Worm (Caenorhabditis elegans) whole organism, L4 larva: Measurements from ENCODE around the gene F52H3.11.

Experiments
- Y5F2A.4 ChIP-seq: fragments of 200-800 bp; sonication (Bioruptor generic); optimal IDR thresholded peaks from 2 replicates; lab custom pipeline; 2018; ENCODE audit warnings: mild to moderate bottlenecking, missing genetic modification characterization, missing compliant biosample characterization
- ceh-20 ChIP-seq: fragments of 200-800 bp; sonication (Bioruptor generic); IDR thresholded peaks from 2 replicates; pipeline ENCODE4 v1.3.6; 2022; ENCODE audit warnings: missing genetic modification reagents, missing genetic modification characterization, missing compliant biosample characterization
- ceh-28 ChIP-seq: fragments of 150-350 bp; optimal IDR thresholded peaks from 2 replicates; lab custom pipeline; 2014; ENCODE audit warnings: missing biosample characterization, missing genetic modification reagents, missing genetic modification characterization
- ceh-44 ChIP-seq: fragments of 200-800 bp; sonication (Bioruptor generic); IDR thresholded peaks from 2 replicates; pipeline ENCODE4 v1.3.6; 2022; ENCODE audit warnings: missing genetic modification reagents, missing genetic modification characterization, missing compliant biosample characterization
- dpl-1 ChIP-seq: fragments of 150-350 bp; optimal IDR thresholded peaks from 2 replicates; lab custom pipeline; 2014; ENCODE audit warnings: missing biosample characterization, missing genetic modification reagents, missing genetic modification characterization
- dve-1 ChIP-seq: sonication (generic microtip); optimal IDR thresholded peaks from 2 replicates; lab custom pipeline; 2017; ENCODE audit warnings: antibody characterized with exemption, mild to moderate bottlenecking, missing genetic modification characterization, missing compliant biosample characterization; ENCODE audit not compliant: insufficient read depth
- hlh-30 ChIP-seq: sonication (generic microtip); optimal IDR thresholded peaks from 2 replicates; lab custom pipeline; 2017; ENCODE audit warnings: antibody characterized with exemption, mild to moderate bottlenecking, missing genetic modification characterization, missing compliant biosample characterization; ENCODE audit not compliant: insufficient read depth
- jun-1 ChIP-seq: fragments of 150-350 bp; optimal IDR thresholded peaks from 2 replicates; lab custom pipeline; 2014; ENCODE audit warnings: missing biosample characterization, missing genetic modification reagents, missing genetic modification characterization
- lin-39 ChIP-seq: fragments of 150-350 bp; optimal IDR thresholded peaks from 2 replicates; lab custom pipeline; 2014; ENCODE audit warnings: missing biosample characterization, missing genetic modification reagents, missing genetic modification characterization
- mep-1 ChIP-seq: fragments of 150-350 bp; sonication (generic microtip); optimal IDR thresholded peaks from 3 replicates; lab custom pipeline; 2014; ENCODE audit warnings: missing biosample characterization, missing genetic modification characterization
- pha-4 ChIP-seq, 2 experiments: fragments of 150-350 bp in 1 of 2; fragments of 200-800 bp in 1 of 2; sonication (Bioruptor generic) in 1 of 2; IDR thresholded peaks in 1 of 2; optimal IDR thresholded peaks in 1 of 2; 2 replicates each; pipeline versions ENCODE4 v1.3.6 to Lab custom; 2014 to 2022; ENCODE audit warnings: missing genetic modification characterization in 2 of 2, missing genetic modification reagents in 2 of 2, missing biosample characterization in 1 of 2, missing compliant biosample characterization in 1 of 2
- ztf-7 ChIP-seq: fragments of 150-350 bp; optimal IDR thresholded peaks from 2 replicates; lab custom pipeline; 2014; ENCODE audit warnings: missing biosample characterization, missing genetic modification characterization

DNA sequence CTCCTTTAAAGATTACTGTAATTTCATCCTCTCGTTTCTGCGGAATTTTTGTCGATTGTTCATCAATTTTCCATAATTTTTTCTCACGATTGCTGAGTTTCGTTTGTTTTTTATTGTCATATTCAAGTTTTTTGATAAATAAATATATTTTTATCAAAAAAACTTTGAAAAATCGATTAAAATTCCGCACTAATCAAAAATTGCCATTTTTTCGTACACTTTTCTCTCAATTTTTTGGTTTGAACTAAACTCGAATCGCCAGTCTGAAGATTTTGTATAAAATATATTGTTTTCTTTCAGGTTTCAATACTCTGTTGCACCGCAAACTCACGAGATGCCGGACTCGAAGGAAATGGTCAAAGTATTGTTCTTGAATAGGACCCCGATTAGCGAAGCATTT is 4.1 kb downstream of the F52H3.11 start, which contains the start of gene ogr-2:
- TF ChIP-seq ztf-7 (tag; lab: Kevin White, UChicago) = no peak
- no peak for TF ChIP-seq Y5F2A.4 (GFP tag; lab: Kevin White, UChicago)
- TF ChIP-seq mep-1 (tag; lab: Kevin White, UChicago) = no peak
- no peak for TF ChIP-seq jun-1 (tag; lab: Kevin White, UChicago)
- no peak for TF ChIP-seq dpl-1
- no peak for TF ChIP-seq ceh-20 (GFP tag; lab: Robert Waterston, UW)
- no peak for TF ChIP-seq ceh-44 (GFP tag; lab: Robert Waterston, UW)
- TF ChIP-seq lin-39 (tag; lab: Kevin White, UChicago) = no peak
- TF ChIP-seq ceh-28 (tag; lab: Kevin White, UChicago) = no peak
- TF ChIP-seq dve-1 = no peak
- no peak for TF ChIP-seq pha-4 (GFP tag; IDR thresholded peaks at IDR 0.05; lab: Robert Waterston, UW)
- TF ChIP-seq pha-4 (tag; optimal IDR thresholded peaks at IDR 0.05; lab: Kevin White, UChicago) = no peak
- no peak for TF ChIP-seq hlh-30 (tag; lab: Kevin White, UChicago)
